Fruit fly (Drosophila melanogaster) S2 (cell line): ENCODE results near the gene AGO3.
A peak's percentile ranks its signal among the peaks of the same experiment; 100 is the strongest.

Source experiments
- CG8478 ChIP-seq: fragments of >200 bp; optimal IDR thresholded peaks from 2 replicates; lab custom pipeline; 2018
- CTCF ChIP-seq, 2 experiments: fragments of >200 bp; optimal IDR thresholded peaks; 2 replicates each; lab custom pipeline; 2018

dm6 chr3L:23569248-23569647, 14.9 kb downstream of the AGO3 start:
- peak; percentile 34 to 69 for TF ChIP-seq CTCF (optimal IDR thresholded peaks at IDR 0.05; lab: Kevin White, UChicago)
- TF ChIP-seq CG8478 (lab: Kevin White, UChicago), result no peak
